Fruit fly (Drosophila melanogaster) whole organism, embryonic: ENCODE data around the gene CecA1.

ENCODE experiments used
- CG10366 ChIP-seq: fragments of 200-800 bp; sonication (Bioruptor generic); IDR thresholded peaks from 2 replicates; pipeline ENCODE4 v1.3.6; 2022; ENCODE audit warnings: missing biosample characterization, missing genetic modification characterization
- CG12659 ChIP-seq: fragments of 200-800 bp; sonication (Bioruptor generic); optimal IDR thresholded peaks from 3 replicates; lab custom pipeline; 2017; ENCODE audit warnings: mild to moderate bottlenecking, missing biosample characterization, missing genetic modification reagents, missing genetic modification characterization
- Taf1 ChIP-seq: fragments of 200-800 bp; sonication (Bioruptor generic); IDR thresholded peaks from 2 replicates; pipeline ENCODE4 v1.3.6; 2022; ENCODE audit warnings: missing biosample characterization, missing genetic modification characterization
- lmd ChIP-seq: fragments of 200-800 bp; sonication (Bioruptor generic); IDR thresholded peaks from 2 replicates; pipeline ENCODE4 v1.3.6; 2022; ENCODE audit warnings: missing biosample characterization, missing genetic modification characterization
- luna ChIP-seq: fragments of 200-800 bp; sonication (Bioruptor generic); optimal IDR thresholded peaks from 2 replicates; lab custom pipeline; 2016; ENCODE audit warnings: missing biosample characterization, missing genetic modification characterization

DNA sequence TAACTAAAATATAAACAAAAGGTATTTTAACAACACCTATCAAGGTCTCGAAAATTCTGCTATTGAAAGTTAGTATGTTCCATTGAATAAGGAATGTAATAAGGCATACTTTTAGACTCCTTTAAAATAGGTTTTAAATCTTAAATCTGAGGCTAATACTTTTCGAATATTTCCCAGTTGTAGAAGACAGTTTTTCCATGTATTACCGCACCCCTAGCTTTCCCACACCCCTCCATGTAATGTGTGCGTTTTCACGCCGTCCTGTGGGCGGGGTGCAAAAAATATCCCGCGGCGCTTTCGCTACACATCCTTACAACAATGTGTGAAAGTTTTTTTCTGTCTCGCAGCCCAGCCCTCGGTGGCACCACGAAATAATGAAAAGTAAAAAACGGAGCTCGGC is 13.9 kb downstream of the CecA1 start:
- TF ChIP-seq Taf1 (GFP tag; lab: Robert Waterston, UW): no peak
- no peak for TF ChIP-seq lmd
- no peak for TF ChIP-seq CG12659 (GFP tag; lab: Kevin White, UChicago)
- TF ChIP-seq luna (GFP tag; lab: Kevin White, UChicago): no peak
- no peak for TF ChIP-seq CG10366 (GFP tag; lab: Robert Waterston, UW)
